Worm (Caenorhabditis elegans): ENCODE measurements around the gene F21D9.2.

DNA sequence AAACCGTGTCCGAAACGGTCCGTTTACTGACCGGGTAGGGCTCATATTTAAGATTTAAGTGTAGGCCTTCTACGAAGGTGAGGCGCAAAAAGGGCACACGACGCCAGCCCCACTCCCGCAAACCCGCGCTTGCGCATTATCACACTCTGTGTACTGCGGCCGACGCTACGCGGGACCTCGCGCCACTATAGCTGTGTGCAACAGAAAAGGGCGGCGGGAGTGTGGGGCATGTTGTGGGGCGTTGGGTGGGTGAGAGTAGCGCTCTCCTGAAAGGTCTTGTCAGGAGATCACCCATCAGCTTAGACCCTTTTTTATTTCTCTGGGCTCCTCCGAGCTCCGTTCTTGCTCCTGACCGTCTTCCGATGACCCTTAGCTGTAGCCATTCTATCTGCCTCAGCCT lies 45.9 kb upstream of the F21D9.2 start:
- TF ChIP-seq snpc-4 (tag; optimal IDR thresholded peaks at IDR 0.05) (no peak), nhr-11 (tag; optimal IDR thresholded peaks at IDR 0.05) (no peak), daf-16 (GFP tag; optimal IDR thresholded peaks at IDR 0.05) (no peak), daf-16 (tag; optimal IDR thresholded peaks at IDR 0.05) (no peak), lin-39 (tag; optimal IDR thresholded peaks at IDR 0.05) (no peak), nhr-76 (tag; optimal IDR thresholded peaks at IDR 0.05) (no peak), aly-2 (tag; optimal IDR thresholded peaks at IDR 0.05) (no peak), lin-15B (tag; optimal IDR thresholded peaks at IDR 0.05) (no peak)

Data from whole organism, L4 larva.